Fruit fly (Drosophila melanogaster): Measurements from ENCODE around the gene Mt2.

The Mt2 gene

dm6 chr2L:12079827-12080381, 16.4 kb upstream of the Mt2 start (continued):
- peak; percentile 49 for TF ChIP-seq twi (tag; optimal IDR thresholded peaks at IDR 0.05)
- TF ChIP-seq Ets65A (GFP tag) = peak; percentile 48
- peak; percentile 96 for TF ChIP-seq zen (tag; optimal IDR thresholded peaks at IDR 0.05)
- no peak for TF ChIP-seq CG15696 (tag; optimal IDR thresholded peaks at IDR 0.05)

DNA sequence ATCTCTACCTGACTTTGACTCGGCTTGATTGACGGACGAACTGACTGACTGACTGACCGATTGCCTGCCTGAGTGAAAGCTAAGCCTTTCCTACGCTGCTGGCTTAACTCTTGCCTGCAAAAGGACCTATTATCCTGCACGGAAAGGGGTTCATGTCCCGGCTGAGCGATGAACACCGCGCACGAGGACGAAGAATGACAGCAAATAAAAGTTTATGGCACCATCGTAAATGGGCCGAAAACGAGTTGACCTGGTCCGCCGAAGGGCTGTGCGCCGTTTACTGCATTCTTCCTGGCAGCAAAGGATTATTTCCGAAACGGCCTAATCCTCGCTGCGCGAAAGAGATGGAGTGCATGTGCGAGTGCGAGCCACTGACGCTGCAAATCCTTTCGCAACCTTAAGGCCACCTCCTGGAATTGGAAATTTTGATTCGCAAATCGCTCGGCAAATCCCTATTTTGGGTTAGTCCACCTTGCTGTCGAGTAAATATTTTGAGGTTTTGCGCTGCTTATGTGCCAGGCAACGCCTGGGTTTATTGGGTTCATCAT, 15.1 kb upstream of the Mt2 start:
- peak; percentile 37 for TF ChIP-seq Ets65A (GFP tag)
- TF ChIP-seq CG2199 (GFP tag; IDR thresholded peaks at IDR 0.05) = 0 out of 3 replicates have a peak, but pooled peaks have one; percentile 16
- peak; percentile 93 for TF ChIP-seq CG15479 (GFP tag; optimal IDR thresholded peaks at IDR 0.05)
- no peak for TF ChIP-seq dysf (GFP tag; IDR thresholded peaks at IDR 0.05)
- TF ChIP-seq CG8478 (optimal IDR thresholded peaks at IDR 0.05) = peak; percentile 67
- no peak for TF ChIP-seq C15 (GFP tag; IDR thresholded peaks at IDR 0.05)
- TF ChIP-seq prd (optimal IDR thresholded peaks at IDR 0.05) = no peak
- peak; percentile 41; the same call in 1 of the 3 replicates for TF ChIP-seq prd (GFP tag; IDR thresholded peaks at IDR 0.05)
- TF ChIP-seq CG7271 (tag; optimal IDR thresholded peaks at IDR 0.05) = peak; percentile 91
- peak; percentile 41 to 100 for TF ChIP-seq tll (GFP tag; optimal IDR thresholded peaks at IDR 0.05)
- peak; percentile 67 for TF ChIP-seq sens (GFP tag)
- peak; percentile 100 for TF ChIP-seq cad (GFP tag; optimal IDR thresholded peaks at IDR 0.05)
- TF ChIP-seq br (optimal IDR thresholded peaks at IDR 0.05) = no peak
- TF ChIP-seq amos (GFP tag; IDR thresholded peaks at IDR 0.05; ENCODE audit: partially characterized antibody) = 0 out of 2 replicates have a peak, but pooled peaks have one; percentile 14
- TF ChIP-seq Kr (GFP tag; optimal IDR thresholded peaks at IDR 0.05) = peak; percentile 73
- TF ChIP-seq CG12236 (GFP tag; optimal IDR thresholded peaks at IDR 0.05) = no peak
- TF ChIP-seq zen (tag; optimal IDR thresholded peaks at IDR 0.05) = peak; percentile 90
- no peak for TF ChIP-seq CG13894 (tag; optimal IDR thresholded peaks at IDR 0.05)
- TF ChIP-seq pnt (GFP tag; optimal IDR thresholded peaks at IDR 0.05) = no peak
- no peak for TF ChIP-seq CG14014 (GFP tag; IDR thresholded peaks at IDR 0.05)

DNA sequence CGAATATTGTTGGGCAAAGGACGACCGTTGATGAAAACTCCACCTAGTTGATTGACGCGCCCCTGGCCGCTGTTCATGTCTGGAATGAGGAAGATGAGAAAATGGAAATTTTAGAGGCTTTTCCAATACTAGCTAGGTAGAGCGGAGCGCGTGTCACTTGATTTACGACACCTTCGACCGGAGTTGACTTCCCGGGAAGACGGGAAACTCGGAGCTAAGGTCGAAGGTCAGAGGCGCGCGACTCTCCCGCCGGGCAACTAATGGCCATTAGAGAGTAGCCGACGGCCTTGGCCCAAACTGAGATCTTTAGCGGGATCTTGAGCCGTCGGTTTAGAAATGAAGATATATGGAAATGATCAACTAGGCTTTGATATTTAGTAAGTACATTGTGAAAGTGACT, 11.3 kb upstream of the Mt2 start:
- TF ChIP-seq ftz-f1 (GFP tag; optimal IDR thresholded peaks at IDR 0.05) = no peak
- no peak for TF ChIP-seq slou (GFP tag; optimal IDR thresholded peaks at IDR 0.05)
- no peak for TF ChIP-seq CG11696 (GFP tag; IDR thresholded peaks at IDR 0.05)
- TF ChIP-seq lov (optimal IDR thresholded peaks at IDR 0.05) = no peak
- TF ChIP-seq lov (GFP tag; IDR thresholded peaks at IDR 0.05) = no peak
- no peak for TF ChIP-seq lmd (GFP tag; IDR thresholded peaks at IDR 0.05)
- TF ChIP-seq Ets65A (GFP tag) = peak; percentile 72
- no peak for TF ChIP-seq chinmo (GFP tag; IDR thresholded peaks at IDR 0.05; ENCODE audit: partially characterized antibody)
- no peak for TF ChIP-seq CG6683 (GFP tag; optimal IDR thresholded peaks at IDR 0.05)
- peak; percentile 59 for TF ChIP-seq zen (tag; optimal IDR thresholded peaks at IDR 0.05)
- no peak for TF ChIP-seq CG1647 (GFP tag; optimal IDR thresholded peaks at IDR 0.05)
- TF ChIP-seq az2 (GFP tag; optimal IDR thresholded peaks at IDR 0.05) = no peak
- no peak for TF ChIP-seq CG18011 (GFP tag; optimal IDR thresholded peaks at IDR 0.05)
- no peak for TF ChIP-seq trh (GFP tag; optimal IDR thresholded peaks at IDR 0.05)
- no peak for TF ChIP-seq dysf (GFP tag; IDR thresholded peaks at IDR 0.05)
- peak; percentile 83 for TF ChIP-seq cad (GFP tag; optimal IDR thresholded peaks at IDR 0.05)
- TF ChIP-seq chn (GFP tag; optimal IDR thresholded peaks at IDR 0.05) = no peak
- TF ChIP-seq Lim3 (GFP tag; IDR thresholded peaks at IDR 0.05) = no peak
- no peak for TF ChIP-seq CG10147 (GFP tag; optimal IDR thresholded peaks at IDR 0.05)
- no peak for TF ChIP-seq Atf-2 (GFP tag; optimal IDR thresholded peaks at IDR 0.05)
- TF ChIP-seq Pdp1 (GFP tag; optimal IDR thresholded peaks at IDR 0.05) = no peak
- TF ChIP-seq CG6854 (GFP tag; optimal IDR thresholded peaks at IDR 0.05) = no peak
- no peak for TF ChIP-seq pros (GFP tag; optimal IDR thresholded peaks at IDR 0.05)
- TF ChIP-seq B-H2 (GFP tag; optimal IDR thresholded peaks at IDR 0.05) = no peak
